Fruit fly (Drosophila melanogaster) S2 (cell line): Measurements from ENCODE around the gene CG45075.

Experiments used
- CG8478 ChIP-seq: fragments of >200 bp; optimal IDR thresholded peaks from 2 replicates; lab custom pipeline; 2018
- CTCF ChIP-seq, 2 experiments: fragments of >200 bp; optimal IDR thresholded peaks; 2 replicates each; lab custom pipeline; 2018

- TF ChIP-seq CTCF (optimal IDR thresholded peaks at IDR 0.05; lab: Kevin White, UChicago) (no peak), CG8478 (no peak)
These were observed 19.1 kb upstream of the CG45075 start for dm6 chr2L:6072124-6072523.
